Fruit fly (Drosophila melanogaster): ENCODE results near the gene CG45067.
A peak's percentile ranks its signal among the peaks of the same experiment; 100 is the strongest.

Gene CG45067

DNA sequence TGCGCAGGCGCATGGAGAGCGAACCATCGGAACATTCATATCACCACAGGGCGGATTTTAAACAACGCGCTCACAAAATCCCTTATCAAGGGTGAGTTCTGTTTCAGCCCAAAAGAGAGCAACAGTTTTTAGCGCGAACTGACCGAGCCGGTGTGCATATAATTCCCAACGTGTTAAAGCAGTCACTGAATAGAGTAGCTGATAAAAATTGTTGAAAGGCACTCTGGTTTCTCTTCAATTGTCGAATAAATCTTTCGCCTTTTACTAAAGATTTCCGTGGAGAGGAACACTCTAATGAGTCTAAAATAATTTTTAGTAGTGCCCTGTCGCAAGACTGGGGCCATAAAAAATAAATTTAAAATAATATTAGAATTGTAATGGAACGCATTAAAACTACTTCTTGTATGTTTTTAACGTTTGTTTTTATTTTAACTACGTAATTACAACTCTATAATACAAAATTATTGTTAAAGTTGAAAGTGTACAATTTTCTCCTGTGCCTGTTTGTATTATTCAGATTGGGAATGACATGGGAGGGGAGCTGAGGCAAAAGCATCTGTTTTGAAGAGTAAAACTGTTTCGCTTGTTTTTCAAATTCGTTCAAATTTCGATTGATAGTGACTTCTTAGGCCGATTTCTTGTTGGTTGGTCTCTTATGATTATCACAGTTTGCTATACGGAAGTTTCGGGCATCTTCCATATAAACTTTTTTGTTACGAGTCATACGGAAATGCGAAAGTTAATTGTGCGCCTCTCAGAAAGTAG lies 23.5 kb downstream of the CG45067 start (continued):
- TF ChIP-seq slbo (GFP tag; IDR thresholded peaks at IDR 0.05) (no peak; the same call in 1 of the 2 replicates), bigmax (GFP tag; optimal IDR thresholded peaks at IDR 0.05) (no peak), H2.0 (GFP tag; IDR thresholded peaks at IDR 0.05) (peak; percentile 49), CG16815 (GFP tag; optimal IDR thresholded peaks at IDR 0.05) (no peak), HLH4C (GFP tag; IDR thresholded peaks at IDR 0.05; ENCODE audit: partially characterized antibody) (peak; percentile 34; the same call in 1 of the 3 replicates), jumu (GFP tag; optimal IDR thresholded peaks at IDR 0.05) (peak; percentile 26), h (optimal IDR thresholded peaks at IDR 0.05) (no peak), dysf (GFP tag; IDR thresholded peaks at IDR 0.05) (peak; percentile 17; the same call in 1 of the 3 replicates), CG17802 (tag; optimal IDR thresholded peaks at IDR 0.05) (no peak), Ets97D (GFP tag; optimal IDR thresholded peaks at IDR 0.05) (no peak), CG8359 (GFP tag; optimal IDR thresholded peaks at IDR 0.05; ENCODE audit: borderline replicate concordance) (no peak), CG18262 (tag; optimal IDR thresholded peaks at IDR 0.05) (peak; percentile 56), fu2 (GFP tag; optimal IDR thresholded peaks at IDR 0.05) (no peak), Scr (GFP tag; IDR thresholded peaks at IDR 0.05; ENCODE audit: partially characterized antibody) (peak; percentile 25; the same call in 1 of the 2 replicates), insv (GFP tag; optimal IDR thresholded peaks at IDR 0.05) (peak in 1 of 2 experiments; percentile 62), Antp (GFP tag; optimal IDR thresholded peaks at IDR 0.05) (peak; percentile 38), CG14667 (GFP tag; IDR thresholded peaks at IDR 0.05) (no peak), CG15601 (tag; optimal IDR thresholded peaks at IDR 0.05) (peak; percentile 81), CG10431 (GFP tag; optimal IDR thresholded peaks at IDR 0.05) (peak; percentile 23), CG8089 (GFP tag; optimal IDR thresholded peaks at IDR 0.05) (peak; percentile 34), nerfin-2 (GFP tag; IDR thresholded peaks at IDR 0.05; ENCODE audit: partially characterized antibody) (no peak), jing (GFP tag; optimal IDR thresholded peaks at IDR 0.05) (no peak), CG4617 (GFP tag; optimal IDR thresholded peaks at IDR 0.05; ENCODE audit: borderline replicate concordance) (no peak), CG6689 (GFP tag; IDR thresholded peaks at IDR 0.05) (no peak), lbe (GFP tag; optimal IDR thresholded peaks at IDR 0.05) (peak; percentile 48), CG9817 (tag; optimal IDR thresholded peaks at IDR 0.05) (no peak), CG13296 (GFP tag; optimal IDR thresholded peaks at IDR 0.05) (no peak), HmgD (GFP tag; optimal IDR thresholded peaks at IDR 0.05) (no peak), BtbVII (GFP tag; optimal IDR thresholded peaks at IDR 0.05) (peak; percentile 4), CG7928 (GFP tag; optimal IDR thresholded peaks at IDR 0.05) (no peak), CG10979 (tag; optimal IDR thresholded peaks at IDR 0.05) (peak; percentile 45), Hey (tag; optimal IDR thresholded peaks at IDR 0.05) (no peak), Xbp1 (GFP tag; optimal IDR thresholded peaks at IDR 0.05) (peak; percentile 45), fd102C (GFP tag; optimal IDR thresholded peaks at IDR 0.05) (no peak), tll (GFP tag; optimal IDR thresholded peaks at IDR 0.05) (peak in 1 of 2 experiments; percentile 63), Dad (GFP tag; optimal IDR thresholded peaks at IDR 0.05) (peak; percentile 32), CG1792 (GFP tag; optimal IDR thresholded peaks at IDR 0.05) (peak; percentile 45), disco-r (GFP tag; optimal IDR thresholded peaks at IDR 0.05) (no peak), CG4360 (GFP tag; IDR thresholded peaks at IDR 0.05) (peak; percentile 45), CG31224 (GFP tag; IDR thresholded peaks at IDR 0.05) (no peak), CG11093 (GFP tag; IDR thresholded peaks at IDR 0.05) (no peak; the same call in 2 of the 3 replicates), CG3847 (GFP tag; IDR thresholded peaks at IDR 0.05) (peak; percentile 47), CG6175 (GFP tag; IDR thresholded peaks at IDR 0.05) (0 out of 3 replicates have a peak, but pooled peaks have one; percentile 45), Mad (GFP tag; optimal IDR thresholded peaks at IDR 0.05) (peak; percentile 41), hbn (GFP tag; IDR thresholded peaks at IDR 0.05; ENCODE audit: partially characterized antibody) (no peak), CG42726 (GFP tag; IDR thresholded peaks at IDR 0.05; ENCODE audit: partially characterized antibody) (peak; percentile 69), CG4328 (GFP tag; optimal IDR thresholded peaks at IDR 0.05) (peak; percentile 13), Jarid2 (GFP tag; optimal IDR thresholded peaks at IDR 0.05) (peak; percentile 67)

Data from whole organism, embryonic.